Fruit fly (Drosophila melanogaster): ENCODE measurements around the gene CG44476.

dm6 chr2L:18119643-18120042 lies 6.7 kb upstream of the CG44476 start, which contains the start of gene CG5758:
- no peak for TF ChIP-seq Snoo (tag; optimal IDR thresholded peaks at IDR 0.05)
- no peak for TF ChIP-seq CG32121 (GFP tag; IDR thresholded peaks at IDR 0.05)

Measured in whole organism, pupa.